Worm (Caenorhabditis elegans) whole organism, L2 larva: ENCODE results near the gene cnt-1.

Experiments
- lsy-2 ChIP-seq, 2 experiments: fragments of 150-350 bp in 1 of 2; sonication (generic microtip) in 1 of 2; optimal IDR thresholded peaks; 2 replicates each; lab custom pipeline; 2014 to 2017; ENCODE audit warnings: missing biosample characterization in 2 of 2, missing genetic modification characterization in 2 of 2
- skn-1 ChIP-seq: sonication (generic microtip); optimal IDR thresholded peaks from 2 replicates; lab custom pipeline; 2017; ENCODE audit warnings: missing biosample characterization, missing genetic modification characterization
- unc-55 ChIP-seq: fragments of 150-350 bp; sonication (generic microtip); optimal IDR thresholded peaks from 3 replicates; lab custom pipeline; 2014; ENCODE audit warnings: missing biosample characterization, missing genetic modification reagents, missing genetic modification characterization

cnt-1 gene

DNA sequence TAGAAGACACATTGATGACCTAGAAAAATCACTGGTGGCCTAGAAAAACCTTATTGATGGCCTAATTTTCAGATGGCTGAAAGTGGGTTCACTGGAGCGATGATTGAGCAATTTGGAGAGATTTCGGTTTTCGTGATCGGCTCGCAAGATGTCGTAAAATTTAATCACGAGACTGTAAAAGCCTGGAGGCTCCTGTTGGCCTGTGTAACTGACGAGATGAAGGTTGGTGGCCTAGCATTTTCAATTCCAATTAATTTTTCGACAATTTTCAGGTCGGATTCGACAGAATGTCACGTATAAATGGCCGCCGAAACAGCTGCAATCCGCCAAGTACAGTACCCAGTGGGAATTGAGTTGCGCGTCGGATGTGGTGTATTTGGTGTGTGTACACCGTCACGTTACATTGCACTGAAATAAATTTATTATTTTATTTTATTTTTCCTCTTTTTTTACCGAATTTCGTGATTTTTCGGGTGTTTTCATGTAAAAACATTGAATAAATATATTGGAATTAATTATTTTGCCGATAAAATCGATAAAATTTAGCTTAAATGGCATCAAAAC, 65.3 kb downstream of the cnt-1 start, which contains the start of gene Y17G7B.12:
Gene Y17G7B.12, plus strand, starts transcription at position 547 of the 564 bp plus-strand sequence.
- peak; percentile 16 for TF ChIP-seq unc-55
- TF ChIP-seq lsy-2 (tag; optimal IDR thresholded peaks at IDR 0.05; lab: Kevin White, UChicago) = peak; percentile 38 to 80
- TF ChIP-seq skn-1 (tag; lab: Kevin White, UChicago) = no peak
